Fruit fly (Drosophila melanogaster) Kc167 (cell line): ENCODE measurements around the gene Elovl7.

Experiments
- Myc ChIP-seq: fragments of >200 bp; optimal IDR thresholded peaks from 2 replicates; lab custom pipeline; 2017; ENCODE audit warnings: missing external identifiers
- h ChIP-seq: fragments of >200 bp; optimal IDR thresholded peaks from 3 replicates; lab custom pipeline; 2018; ENCODE audit warnings: missing external identifiers
- insv ChIP-seq: fragments of >200 bp; optimal IDR thresholded peaks from 3 replicates; lab custom pipeline; 2018; ENCODE audit warnings: missing external identifiers
- psq ChIP-seq: fragments of >200 bp; optimal IDR thresholded peaks from 2 replicates; lab custom pipeline; 2017; ENCODE audit warnings: missing external identifiers
- ttk ChIP-seq: sonication (Bioruptor generic); optimal IDR thresholded peaks from 2 replicates; lab custom pipeline; 2017; ENCODE audit warnings: missing external identifiers

dm6 chr3R:7966544-7967264 is 28.9 kb downstream of the Elovl7 start:
- no peak for TF ChIP-seq ttk (lab: Kevin White, UChicago)
- no peak for TF ChIP-seq psq
- TF ChIP-seq h, result no peak
- TF ChIP-seq Myc, result no peak
- no peak for TF ChIP-seq insv (lab: Kevin White, UChicago)
